Fruit fly (Drosophila melanogaster): ENCODE measurements around the gene CG5890.
A peak's percentile ranks its signal among the peaks of the same experiment; 100 is the strongest.

The CG5890 gene

DNA sequence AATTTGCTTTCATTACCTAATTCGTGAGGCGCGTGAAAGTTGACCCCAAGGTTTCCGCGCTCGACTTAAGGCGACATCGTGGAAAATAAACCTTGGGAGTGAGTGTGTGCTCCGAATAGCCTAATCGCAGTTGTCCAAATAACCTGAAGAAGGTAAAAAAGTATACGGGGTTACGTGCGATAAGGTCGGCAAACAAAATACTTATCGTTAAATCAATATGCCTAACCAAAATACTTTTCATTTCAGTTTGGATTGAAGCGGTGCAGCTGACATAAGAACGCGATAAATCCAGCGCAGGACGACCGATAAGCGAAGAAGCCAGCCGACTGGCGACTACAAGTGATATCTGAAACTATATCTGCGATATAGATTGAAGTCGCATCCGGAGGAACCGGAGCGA lies 29.2 kb downstream of the CG5890 start (continued):
- TF ChIP-seq ewg (GFP tag; optimal IDR thresholded peaks at IDR 0.05) (no peak), sim (GFP tag; IDR thresholded peaks at IDR 0.05) (0 out of 2 replicates have a peak, but pooled peaks have one; percentile 7), Nf-YC (tag; optimal IDR thresholded peaks at IDR 0.05) (no peak), tap (tag; optimal IDR thresholded peaks at IDR 0.05) (no peak), CG2678 (tag; optimal IDR thresholded peaks at IDR 0.05) (no peak), Dad (GFP tag; optimal IDR thresholded peaks at IDR 0.05) (no peak), CG1529 (GFP tag; optimal IDR thresholded peaks at IDR 0.05) (peak; percentile 69), CG10959 (GFP tag; IDR thresholded peaks at IDR 0.05) (peak; percentile 43), CG13894 (tag; optimal IDR thresholded peaks at IDR 0.05) (no peak), crc (GFP tag; optimal IDR thresholded peaks at IDR 0.05) (no peak), Bdp1 (GFP tag; optimal IDR thresholded peaks at IDR 0.05) (no peak), ttk (GFP tag; IDR thresholded peaks at IDR 0.05) (no peak), E2f1 (GFP tag; IDR thresholded peaks at IDR 0.05) (no peak), exex (tag; optimal IDR thresholded peaks at IDR 0.05) (no peak), dysf (GFP tag; IDR thresholded peaks at IDR 0.05) (no peak), CG8478 (optimal IDR thresholded peaks at IDR 0.05) (no peak), scrt (GFP tag; optimal IDR thresholded peaks at IDR 0.05) (no peak), cad (GFP tag; optimal IDR thresholded peaks at IDR 0.05) (no peak), CG3065 (GFP tag; optimal IDR thresholded peaks at IDR 0.05) (no peak), CG2199 (GFP tag; IDR thresholded peaks at IDR 0.05) (no peak), CG13424 (tag; optimal IDR thresholded peaks at IDR 0.05) (peak; percentile 22), CG18619 (GFP tag; optimal IDR thresholded peaks at IDR 0.05) (peak; percentile 27), Rfx (GFP tag; IDR thresholded peaks at IDR 0.05) (no peak), cg (GFP tag; optimal IDR thresholded peaks at IDR 0.05) (no peak), CG12299 (tag; optimal IDR thresholded peaks at IDR 0.05) (no peak), inv (GFP tag; IDR thresholded peaks at IDR 0.05; ENCODE audit: partially characterized antibody) (no peak), CkIIα-i1 (GFP tag; IDR thresholded peaks at IDR 0.05) (no peak), pho (GFP tag; optimal IDR thresholded peaks at IDR 0.05) (no peak), Ptx1 (GFP tag; IDR thresholded peaks at IDR 0.05) (no peak), CG16815 (GFP tag; optimal IDR thresholded peaks at IDR 0.05) (no peak), dmrt99B (tag; optimal IDR thresholded peaks at IDR 0.05) (no peak), fd96Cb (tag; optimal IDR thresholded peaks at IDR 0.05) (no peak), abd-A (tag; optimal IDR thresholded peaks at IDR 0.05) (no peak), shn (GFP tag; optimal IDR thresholded peaks at IDR 0.05) (no peak), mirr (GFP tag; optimal IDR thresholded peaks at IDR 0.05) (no peak), BEAF-32 (GFP tag; optimal IDR thresholded peaks at IDR 0.05) (no peak), CG14014 (GFP tag; IDR thresholded peaks at IDR 0.05) (no peak), fu2 (GFP tag; optimal IDR thresholded peaks at IDR 0.05) (no peak), Bteb2 (GFP tag; optimal IDR thresholded peaks at IDR 0.05) (no peak), corto (GFP tag; optimal IDR thresholded peaks at IDR 0.05) (no peak), slbo (GFP tag; IDR thresholded peaks at IDR 0.05) (no peak), p53 (GFP tag; optimal IDR thresholded peaks at IDR 0.05) (no peak), HHEX (GFP tag; optimal IDR thresholded peaks at IDR 0.05) (no peak), CG13775 (GFP tag; optimal IDR thresholded peaks at IDR 0.05) (no peak), CG1233 (GFP tag; optimal IDR thresholded peaks at IDR 0.05) (peak; percentile 42), CG16863 (GFP tag; optimal IDR thresholded peaks at IDR 0.05) (no peak), tll (GFP tag; optimal IDR thresholded peaks at IDR 0.05) (peak in 1 of 2 experiments; percentile 39), pfk (GFP tag; optimal IDR thresholded peaks at IDR 0.05) (peak; percentile 24), Blimp-1 (GFP tag; optimal IDR thresholded peaks at IDR 0.05) (peak; percentile 50), CG3407 (GFP tag; optimal IDR thresholded peaks at IDR 0.05) (peak; percentile 75), dm (GFP tag; optimal IDR thresholded peaks at IDR 0.05) (no peak), tx (GFP tag; optimal IDR thresholded peaks at IDR 0.05) (no peak)
